Worm (Caenorhabditis elegans) whole organism, young adult: ENCODE measurements around the gene wapl-1.

Experiments
- C06A6.2 ChIP-seq: fragments of 200-800 bp; sonication (Bioruptor generic); conservative IDR thresholded peaks from 2 replicates; pipeline ENCODE4 v1.3.6; 2022; ENCODE audit warnings: missing genetic modification characterization, missing compliant biosample characterization
- C17E4.6 ChIP-seq: fragments of 200-800 bp; sonication (Bioruptor generic); IDR thresholded peaks from 2 replicates; pipeline ENCODE4 v1.3.6; 2022; ENCODE audit warnings: missing genetic modification reagents, missing genetic modification characterization, missing compliant biosample characterization
- F22D6.2 ChIP-seq: sonication (generic microtip); optimal IDR thresholded peaks from 2 replicates; lab custom pipeline; 2016; ENCODE audit warnings: mild to moderate bottlenecking, missing genetic modification characterization, missing compliant biosample characterization
- F23B12.7 ChIP-seq: sonication (generic microtip); optimal IDR thresholded peaks from 2 replicates; lab custom pipeline; 2017; ENCODE audit warnings: missing genetic modification characterization, mild to moderate bottlenecking, missing compliant biosample characterization, antibody characterized with exemption, moderate library complexity; ENCODE audit not compliant: insufficient read depth
- F37B4.10 ChIP-seq: fragments of 200-800 bp; sonication (Bioruptor generic); IDR thresholded peaks from 2 replicates; pipeline ENCODE4 v1.3.6; 2022; ENCODE audit warnings: missing genetic modification characterization, missing compliant biosample characterization
- F39B2.1 ChIP-seq: fragments of 200-800 bp; sonication (Bioruptor generic); IDR thresholded peaks from 2 replicates; pipeline ENCODE4 v1.3.6; 2022; ENCODE audit warnings: missing genetic modification reagents, missing genetic modification characterization, missing compliant biosample characterization
- F49E8.2 ChIP-seq: sonication (generic microtip); optimal IDR thresholded peaks from 3 replicates; lab custom pipeline; 2017; ENCODE audit warnings: missing genetic modification characterization, mild to moderate bottlenecking, missing compliant biosample characterization, antibody characterized with exemption, moderate library complexity; ENCODE audit not compliant: insufficient read depth
- F52B5.7 ChIP-seq: sonication (generic microtip); optimal IDR thresholded peaks from 2 replicates; lab custom pipeline; 2016; ENCODE audit warnings: mild to moderate bottlenecking, missing genetic modification characterization, missing compliant biosample characterization
- Y56A3A.18 ChIP-seq: fragments of 200-800 bp; sonication (Bioruptor generic); IDR thresholded peaks from 2 replicates; pipeline ENCODE4 v1.3.6; 2022; ENCODE audit warnings: missing genetic modification reagents, missing genetic modification characterization, missing compliant biosample characterization
- Y67H2A.10 ChIP-seq: fragments of 200-800 bp; sonication (Bioruptor generic); conservative IDR thresholded peaks from 2 replicates; pipeline ENCODE4 v1.3.6; 2022; ENCODE audit warnings: missing genetic modification reagents, missing genetic modification characterization, missing compliant biosample characterization
- akir-1 ChIP-seq: fragments of 200-800 bp; sonication (Bioruptor generic); optimal IDR thresholded peaks from 2 replicates; lab custom pipeline; 2018; ENCODE audit warnings: mild to moderate bottlenecking, missing genetic modification characterization, moderate library complexity, missing compliant biosample characterization
- ama-1 ChIP-seq, 3 experiments: fragments of 150-350 bp in 1 of 3; sonication (generic microtip) in 2 of 3; optimal IDR thresholded peaks; 2 replicates each; lab custom pipeline; 2014 to 2018; ENCODE audit warnings: missing biosample characterization in 2 of 3, missing genetic modification characterization in 2 of 3, missing genetic modification reagents in 2 of 3
- aptf-3 ChIP-seq: fragments of 200-800 bp; sonication (Bioruptor generic); IDR thresholded peaks from 2 replicates; pipeline ENCODE4 v1.3.6; 2022; ENCODE audit warnings: missing genetic modification characterization, missing compliant biosample characterization
- atf-7 ChIP-seq: sonication (generic microtip); optimal IDR thresholded peaks from 2 replicates; lab custom pipeline; 2017; ENCODE audit warnings: mild to moderate bottlenecking, missing genetic modification characterization, missing compliant biosample characterization
- attf-5 ChIP-seq: fragments of 200-800 bp; sonication (Bioruptor generic); optimal IDR thresholded peaks from 2 replicates; lab custom pipeline; 2018; ENCODE audit warnings: mild to moderate bottlenecking, missing genetic modification characterization, missing compliant biosample characterization
- attf-6 ChIP-seq: fragments of 200-800 bp; sonication (Bioruptor generic); IDR thresholded peaks from 2 replicates; pipeline ENCODE4 v1.3.6; 2022; ENCODE audit warnings: missing genetic modification reagents, missing genetic modification characterization, missing compliant biosample characterization
- ccch-3 ChIP-seq: fragments of 200-800 bp; sonication (Bioruptor generic); optimal IDR thresholded peaks from 2 replicates; lab custom pipeline; 2018; ENCODE audit warnings: mild to moderate bottlenecking, missing genetic modification characterization, missing compliant biosample characterization
- ceh-40 ChIP-seq: fragments of 200-800 bp; sonication (Bioruptor generic); IDR thresholded peaks from 2 replicates; pipeline ENCODE4 v1.3.6; 2022; ENCODE audit warnings: missing genetic modification characterization, missing compliant biosample characterization
- ceh-58 ChIP-seq: fragments of 200-800 bp; sonication (Bioruptor generic); IDR thresholded peaks from 2 replicates; pipeline ENCODE4 v1.3.6; 2022; ENCODE audit warnings: missing genetic modification characterization, missing compliant biosample characterization
- ceh-79 ChIP-seq: sonication (generic microtip); optimal IDR thresholded peaks from 2 replicates; lab custom pipeline; 2017; ENCODE audit warnings: mild to moderate bottlenecking, missing genetic modification characterization, missing compliant biosample characterization
- ceh-91 ChIP-seq: fragments of 200-800 bp; sonication (Bioruptor generic); IDR thresholded peaks from 2 replicates; pipeline ENCODE4 v1.3.6; 2022; ENCODE audit warnings: missing genetic modification reagents, missing genetic modification characterization, missing compliant biosample characterization
- efl-1 ChIP-seq: fragments of 150-350 bp; optimal IDR thresholded peaks from 2 replicates; lab custom pipeline; 2014; ENCODE audit warnings: missing biosample characterization, missing genetic modification reagents, missing genetic modification characterization
- egl-18 ChIP-seq: fragments of 200-800 bp; sonication (Bioruptor generic); IDR thresholded peaks from 2 replicates; pipeline ENCODE4 v1.3.6; 2022; ENCODE audit warnings: missing genetic modification reagents, missing genetic modification characterization, missing compliant biosample characterization
- egl-44 ChIP-seq: fragments of 200-800 bp; sonication (Bioruptor generic); IDR thresholded peaks from 2 replicates; pipeline ENCODE4 v1.3.6; 2022; ENCODE audit warnings: missing genetic modification reagents, missing genetic modification characterization, missing compliant biosample characterization
- egrh-3 ChIP-seq: fragments of 200-800 bp; sonication (Bioruptor generic); IDR thresholded peaks from 2 replicates; pipeline ENCODE4 v1.3.6; 2022; ENCODE audit warnings: missing genetic modification reagents, missing genetic modification characterization, missing compliant biosample characterization
- fkh-3 ChIP-seq: sonication (generic microtip); optimal IDR thresholded peaks from 2 replicates; lab custom pipeline; 2016; ENCODE audit warnings: mild to moderate bottlenecking, missing genetic modification characterization, missing compliant biosample characterization
- hlh-26 ChIP-seq: fragments of 200-800 bp; sonication (Bioruptor generic); conservative IDR thresholded peaks from 2 replicates; pipeline ENCODE4 v1.3.6; 2022; ENCODE audit warnings: missing genetic modification reagents, missing genetic modification characterization, missing compliant biosample characterization
- hmg-1.2 ChIP-seq: fragments of 200-800 bp; sonication (Bioruptor generic); IDR thresholded peaks from 2 replicates; pipeline ENCODE4 v1.3.6; 2022; ENCODE audit warnings: missing genetic modification reagents, missing genetic modification characterization, missing compliant biosample characterization
- hmg-20 ChIP-seq: fragments of 200-800 bp; sonication (Bioruptor generic); IDR thresholded peaks from 2 replicates; pipeline ENCODE4 v1.3.6; 2022; ENCODE audit warnings: missing genetic modification reagents, missing genetic modification characterization, missing compliant biosample characterization
- lag-1 ChIP-seq: fragments of 200-800 bp; sonication (Bioruptor generic); IDR thresholded peaks from 2 replicates; pipeline ENCODE4 v1.3.6; 2022; ENCODE audit warnings: missing genetic modification reagents, missing genetic modification characterization, missing compliant biosample characterization
- lin-35 ChIP-seq, 3 experiments: fragments of 150-350 bp in 2 of 3; sonication (generic microtip) in 1 of 3; optimal IDR thresholded peaks; 2 replicates each; lab custom pipeline; 2014 to 2018; ENCODE audit warnings: missing biosample characterization in 3 of 3, missing genetic modification characterization in 3 of 3, missing genetic modification reagents in 3 of 3
- lin-40 ChIP-seq: sonication (generic microtip); optimal IDR thresholded peaks from 2 replicates; lab custom pipeline; 2016; ENCODE audit warnings: missing genetic modification characterization, mild to moderate bottlenecking, missing compliant biosample characterization, missing genotype, missing genetic modification reagents
- lir-1 ChIP-seq: fragments of 200-800 bp; sonication (Bioruptor generic); conservative IDR thresholded peaks from 2 replicates; pipeline ENCODE4 v1.3.6; 2022; ENCODE audit warnings: missing genetic modification reagents, missing genetic modification characterization, missing compliant biosample characterization
- lsl-1 ChIP-seq: fragments of 200-800 bp; sonication (Bioruptor generic); optimal IDR thresholded peaks from 2 replicates; lab custom pipeline; 2018; ENCODE audit warnings: mild to moderate bottlenecking, missing genetic modification characterization, moderate library complexity, missing compliant biosample characterization
- madf-3 ChIP-seq: fragments of 200-800 bp; sonication (Bioruptor generic); IDR thresholded peaks from 2 replicates; pipeline ENCODE4 v1.3.6; 2022; ENCODE audit warnings: missing genetic modification reagents, missing genetic modification characterization, missing compliant biosample characterization
- madf-8 ChIP-seq: fragments of 200-800 bp; sonication (Bioruptor generic); conservative IDR thresholded peaks from 2 replicates; pipeline ENCODE4 v1.3.6; 2022; ENCODE audit warnings: missing genetic modification reagents, missing genetic modification characterization, missing compliant biosample characterization
- mcd-1 ChIP-seq: fragments of 200-800 bp; sonication (Bioruptor generic); IDR thresholded peaks from 2 replicates; pipeline ENCODE4 v1.3.6; 2022; ENCODE audit warnings: missing genetic modification reagents, missing genetic modification characterization, missing compliant biosample characterization
- mel-28 ChIP-seq: sonication (generic microtip); optimal IDR thresholded peaks from 2 replicates; lab custom pipeline; 2016; ENCODE audit warnings: borderline replicate concordance, mild to moderate bottlenecking, missing genetic modification characterization, missing compliant biosample characterization
- mxl-1 ChIP-seq: sonication (generic microtip); optimal IDR thresholded peaks from 2 replicates; lab custom pipeline; 2016; ENCODE audit warnings: missing genetic modification characterization, missing compliant biosample characterization
- nfyb-1 ChIP-seq: fragments of 200-800 bp; sonication (Bioruptor generic); IDR thresholded peaks from 2 replicates; pipeline ENCODE4 v1.3.6; 2022; ENCODE audit warnings: missing genetic modification reagents, missing genetic modification characterization, missing compliant biosample characterization
- pha-4 ChIP-seq: fragments of 150-350 bp; sonication (generic microtip); optimal IDR thresholded peaks from 2 replicates; lab custom pipeline; 2014; ENCODE audit warnings: missing biosample characterization, missing genetic modification reagents, missing genetic modification characterization
- rpc-1 ChIP-seq, 2 experiments: fragments of 150-350 bp in 1 of 2; sonication (generic microtip) in 1 of 2; optimal IDR thresholded peaks; 2 replicates each; lab custom pipeline; 2014 to 2018; ENCODE audit warnings: missing biosample characterization in 1 of 2, missing genetic modification characterization in 1 of 2, missing genetic modification reagents in 1 of 2, missing genotype in 1 of 2
- snpc-1.1 ChIP-seq: sonication (generic microtip); optimal IDR thresholded peaks from 2 replicates; lab custom pipeline; 2017; ENCODE audit warnings: missing genetic modification characterization, mild to moderate bottlenecking, missing compliant biosample characterization, antibody characterized with exemption, moderate library complexity, missing genotype, missing genetic modification reagents; ENCODE audit not compliant: insufficient read depth
- tlf-1 ChIP-seq: fragments of 200-800 bp; sonication (Bioruptor generic); optimal IDR thresholded peaks from 2 replicates; lab custom pipeline; 2018; ENCODE audit warnings: mild to moderate bottlenecking, missing genetic modification characterization, missing compliant biosample characterization
- xnd-1 ChIP-seq: sonication (generic microtip); optimal IDR thresholded peaks from 2 replicates; lab custom pipeline; 2016; ENCODE audit warnings: missing genotype, missing genetic modification reagents, missing genetic modification characterization, missing compliant biosample characterization
- zfh-2 ChIP-seq: fragments of 200-800 bp; sonication (Bioruptor generic); conservative IDR thresholded peaks from 2 replicates; pipeline ENCODE4 v1.3.6; 2022; ENCODE audit warnings: missing genetic modification reagents, missing genetic modification characterization, missing compliant biosample characterization
- zim-3 ChIP-seq: sonication (generic microtip); optimal IDR thresholded peaks from 2 replicates; lab custom pipeline; 2017; ENCODE audit warnings: mild to moderate bottlenecking, missing genetic modification characterization, moderate library complexity, missing compliant biosample characterization

wapl-1 gene

ce11 chrIV:4468046-4468727 is 22.6 kb upstream of the wapl-1 start (continued):
- TF ChIP-seq tlf-1 (GFP tag; lab: Kevin White, UChicago) (peak; percentile 69), ama-1 (optimal IDR thresholded peaks at IDR 0.05; lab: Kevin White, UChicago) (peak; percentile 98), ama-1 (GFP tag; optimal IDR thresholded peaks at IDR 0.05; lab: Kevin White, UChicago) (peak in 1 of 2 experiments; percentile 13), lag-1 (GFP tag; lab: Robert Waterston, UW) (no peak), Y67H2A.10 (GFP tag; lab: Robert Waterston, UW) (no peak), ceh-91 (GFP tag; lab: Robert Waterston, UW) (peak; percentile 57), mcd-1 (peak; percentile 56), egl-44 (GFP tag; lab: Robert Waterston, UW) (no peak), fkh-3 (no peak), efl-1 (peak; percentile 34), ceh-40 (GFP tag; lab: Robert Waterston, UW) (no peak), pha-4 (peak; percentile 70), hlh-26 (GFP tag; lab: Robert Waterston, UW) (no peak), lin-35 (GFP tag; optimal IDR thresholded peaks at IDR 0.05; lab: Kevin White, UChicago) (peak in 2 of 3 experiments; percentile 53 to 73), attf-6 (GFP tag; lab: Robert Waterston, UW) (no peak), lir-1 (GFP tag; lab: Robert Waterston, UW) (no peak), zim-3 (no peak), C17E4.6 (GFP tag; lab: Robert Waterston, UW) (no peak), xnd-1 (tag; lab: Kevin White, UChicago) (peak; percentile 67), F37B4.10 (no peak), lin-40 (tag; lab: Kevin White, UChicago) (peak; percentile 65), snpc-1.1 (tag; lab: Kevin White, UChicago) (peak; percentile 18), madf-8 (GFP tag; lab: Robert Waterston, UW) (peak; percentile 59), C06A6.2 (0 out of 2 replicates have a peak, but pooled peaks have one; percentile 21), hmg-20 (GFP tag; lab: Robert Waterston, UW) (no peak), akir-1 (no peak), atf-7 (tag; lab: Kevin White, UChicago) (peak; percentile 31), ceh-79 (tag; lab: Kevin White, UChicago) (peak; percentile 86), zfh-2 (GFP tag; lab: Robert Waterston, UW) (no peak), F22D6.2 (tag; lab: Kevin White, UChicago) (peak; percentile 16), F39B2.1 (GFP tag; lab: Robert Waterston, UW) (no peak), nfyb-1 (GFP tag; lab: Robert Waterston, UW) (0 out of 2 replicates have a peak, but pooled peaks have one; percentile 21), hmg-1.2 (GFP tag; lab: Robert Waterston, UW) (peak; percentile 14; the same call in 1 of the 2 replicates), egl-18 (no peak), attf-5 (GFP tag; lab: Kevin White, UChicago) (peak; percentile 67), mxl-1 (tag; lab: Kevin White, UChicago) (no peak), F52B5.7 (tag; lab: Kevin White, UChicago) (peak; percentile 50), F23B12.7 (tag; lab: Kevin White, UChicago) (no peak), mel-28 (no peak), madf-3 (GFP tag; lab: Robert Waterston, UW) (peak; percentile 63; the same call in 1 of the 2 replicates), aptf-3 (GFP tag; lab: Robert Waterston, UW) (no peak), egrh-3 (GFP tag; lab: Robert Waterston, UW) (peak; percentile 55), Y56A3A.18 (no peak; the same call in 1 of the 2 replicates), F49E8.2 (tag; lab: Kevin White, UChicago) (peak; percentile 67), ccch-3 (GFP tag; lab: Kevin White, UChicago) (no peak), ceh-58 (no peak), lsl-1 (GFP tag; lab: Kevin White, UChicago) (peak; percentile 92), rpc-1 (optimal IDR thresholded peaks at IDR 0.05; lab: Kevin White, UChicago) (no peak), rpc-1 (tag; optimal IDR thresholded peaks at IDR 0.05; lab: Kevin White, UChicago) (no peak)
